Worm (Caenorhabditis elegans) whole organism, midembryonic: Measurements from ENCODE around the gene K01A6.8.

Experiments
- T22C8.4 ChIP-seq: fragments of 200-800 bp; sonication (Bioruptor generic); IDR thresholded peaks from 2 replicates; pipeline ENCODE4 v1.3.6; 2022; ENCODE audit warnings: missing genetic modification characterization, missing compliant biosample characterization
- cog-1 ChIP-seq: sonication (generic microtip); optimal IDR thresholded peaks from 2 replicates; lab custom pipeline; 2016; ENCODE audit warnings: missing genetic modification characterization, missing compliant biosample characterization
- flt-1 ChIP-seq: fragments of 200-800 bp; sonication (Bioruptor generic); IDR thresholded peaks from 2 replicates; pipeline ENCODE4 v1.3.6; 2022; ENCODE audit warnings: missing genetic modification characterization, missing compliant biosample characterization
- klf-2 ChIP-seq: fragments of 200-800 bp; sonication (Bioruptor generic); conservative IDR thresholded peaks from 2 replicates; pipeline ENCODE4 v1.3.6; 2022; ENCODE audit warnings: missing genetic modification reagents, missing genetic modification characterization, missing compliant biosample characterization
- med-1 ChIP-seq: sonication (generic microtip); optimal IDR thresholded peaks from 2 replicates; lab custom pipeline; 2017; ENCODE audit warnings: missing genetic modification characterization, mild to moderate bottlenecking, missing compliant biosample characterization, antibody characterized with exemption, missing genetic modification reagents; ENCODE audit not compliant: insufficient read depth
- ref-1 ChIP-seq: fragments of 200-800 bp; sonication (Bioruptor generic); conservative IDR thresholded peaks from 2 replicates; pipeline ENCODE4 v1.3.6; 2022; ENCODE audit warnings: missing genetic modification reagents, missing genetic modification characterization, missing compliant biosample characterization
- tab-1 ChIP-seq: fragments of 200-800 bp; sonication (Bioruptor generic); IDR thresholded peaks from 2 replicates; pipeline ENCODE4 v1.3.6; 2022; ENCODE audit warnings: missing genetic modification characterization, missing compliant biosample characterization
- ztf-23 ChIP-seq: fragments of 200-800 bp; sonication (Bioruptor generic); IDR thresholded peaks from 2 replicates; pipeline ENCODE4 v1.3.6; 2022; ENCODE audit warnings: missing genetic modification reagents, missing genetic modification characterization, missing compliant biosample characterization
- ztf-29 ChIP-seq: fragments of 200-800 bp; sonication (Bioruptor generic); IDR thresholded peaks from 2 replicates; pipeline ENCODE4 v1.3.6; 2022; ENCODE audit warnings: missing genetic modification reagents, missing genetic modification characterization, missing compliant biosample characterization

ce11 chrIV:11745340-11745739, 8.2 kb upstream of the K01A6.8 start, which contains the start of gene gem-4:
- no peak for TF ChIP-seq tab-1
- TF ChIP-seq ref-1 (GFP tag; lab: Robert Waterston, UW), result no peak
- TF ChIP-seq klf-2 (GFP tag; lab: Robert Waterston, UW), result no peak
- TF ChIP-seq flt-1 (GFP tag; lab: Robert Waterston, UW), result no peak
- no peak for TF ChIP-seq T22C8.4 (GFP tag; lab: Robert Waterston, UW)
- TF ChIP-seq ztf-23, result no peak
- TF ChIP-seq med-1 (GFP tag; lab: Kevin White, UChicago), result no peak
- no peak for TF ChIP-seq cog-1 (tag; lab: Kevin White, UChicago)
- TF ChIP-seq ztf-29 (GFP tag; lab: Robert Waterston, UW), result no peak
